Fruit fly (Drosophila melanogaster) whole organism, wandering third instar larva: ENCODE data around the gene CG46465.

Experiments used
- HLH106 ChIP-seq: fragments of 200-800 bp; optimal IDR thresholded peaks from 3 replicates; lab custom pipeline; 2019; ENCODE audit warnings: missing biosample characterization, mild to moderate bottlenecking, missing genetic modification characterization, moderate library complexity
- dsf ChIP-seq: sonication (Bioruptor generic); optimal IDR thresholded peaks from 2 replicates; lab custom pipeline; 2016; ENCODE audit warnings: missing biosample characterization, missing genetic modification characterization, borderline replicate concordance
- ey ChIP-seq: fragments of 200-800 bp; sonication (Bioruptor generic); optimal IDR thresholded peaks from 2 replicates; lab custom pipeline; 2016; ENCODE audit warnings: missing biosample characterization, missing genetic modification characterization
- lola ChIP-seq: fragments of >200 bp; optimal IDR thresholded peaks from 2 replicates; lab custom pipeline; 2017; ENCODE audit warnings: missing biosample characterization, missing genetic modification characterization
- psq ChIP-seq: fragments of 200-800 bp; sonication (Bioruptor generic); optimal IDR thresholded peaks from 3 replicates; lab custom pipeline; 2017; ENCODE audit warnings: missing biosample characterization, mild to moderate bottlenecking, missing genetic modification characterization, moderate library complexity

dm6 chr2L:19021278-19022220, 29.3 kb downstream of the CG46465 start:
- TF ChIP-seq ey (GFP tag; lab: Kevin White, UChicago): peak; percentile 62
- peak; percentile 64 for TF ChIP-seq psq (GFP tag; lab: Kevin White, UChicago)
- peak; percentile 85 for TF ChIP-seq HLH106
- no peak for TF ChIP-seq dsf (GFP tag; lab: Kevin White, UChicago)
- TF ChIP-seq lola (GFP tag; lab: Kevin White, UChicago): no peak
